Worm (Caenorhabditis elegans) whole organism, L1 larva: ENCODE measurements around the gene sqst-3.

Source experiments
- ceh-82 ChIP-seq, 3 experiments: fragments of 150-350 bp in 1 of 3; sonication (generic microtip) in 2 of 3; optimal IDR thresholded peaks; 2 replicates each; lab custom pipeline; 2014 to 2017; ENCODE audit warnings: missing biosample characterization in 3 of 3, missing genetic modification characterization in 3 of 3
- lin-15B ChIP-seq: fragments of 150-350 bp; sonication (generic microtip); optimal IDR thresholded peaks from 3 replicates; lab custom pipeline; 2014; ENCODE audit warnings: missing biosample characterization, missing genetic modification characterization
- sup-37 ChIP-seq: fragments of 200-800 bp; sonication (Bioruptor generic); optimal IDR thresholded peaks from 2 replicates; lab custom pipeline; 2018; ENCODE audit warnings: mild to moderate bottlenecking, missing genetic modification characterization, missing compliant biosample characterization

- no peak for TF ChIP-seq ceh-82 (tag; optimal IDR thresholded peaks at IDR 0.05; lab: Kevin White, UChicago)
- TF ChIP-seq sup-37 (GFP tag; lab: Kevin White, UChicago): no peak
- TF ChIP-seq lin-15B (tag; lab: Kevin White, UChicago): no peak
Observed at ce11 chrV:19260686-19261085, 30.1 kb downstream of the sqst-3 start.
